Worm (Caenorhabditis elegans) whole organism, young adult: ENCODE data around the gene C17H11.2.

ENCODE experiments used
- B0035.1 ChIP-seq: sonication (generic microtip); optimal IDR thresholded peaks from 2 replicates; lab custom pipeline; 2016; ENCODE audit warnings: missing genetic modification characterization, mild to moderate bottlenecking, missing compliant biosample characterization, missing genotype, missing genetic modification reagents
- B0261.1 ChIP-seq: sonication (generic microtip); optimal IDR thresholded peaks from 2 replicates; lab custom pipeline; 2016; ENCODE audit warnings: mild to moderate bottlenecking, missing genetic modification characterization, moderate library complexity, missing compliant biosample characterization
- B0336.3 ChIP-seq: fragments of 200-800 bp; sonication (Bioruptor generic); IDR thresholded peaks from 2 replicates; pipeline ENCODE4 v1.3.6; 2022; ENCODE audit warnings: missing genetic modification characterization, missing compliant biosample characterization
- D2030.7 ChIP-seq: fragments of 200-800 bp; sonication (Bioruptor generic); IDR thresholded peaks from 2 replicates; pipeline ENCODE4 v1.3.6; 2022; ENCODE audit warnings: missing genetic modification reagents, missing genetic modification characterization, missing compliant biosample characterization
- F22D6.2 ChIP-seq: sonication (generic microtip); optimal IDR thresholded peaks from 2 replicates; lab custom pipeline; 2016; ENCODE audit warnings: mild to moderate bottlenecking, missing genetic modification characterization, missing compliant biosample characterization
- Y79H2A.3 ChIP-seq: fragments of 200-800 bp; sonication (Bioruptor generic); conservative IDR thresholded peaks from 2 replicates; pipeline ENCODE4 v1.3.6; 2022; ENCODE audit warnings: missing genetic modification reagents, missing genetic modification characterization, missing compliant biosample characterization
- ama-1 ChIP-seq, 3 experiments: fragments of 150-350 bp in 1 of 3; sonication (generic microtip) in 2 of 3; optimal IDR thresholded peaks; 2 replicates each; lab custom pipeline; 2014 to 2018; ENCODE audit warnings: missing biosample characterization in 2 of 3, missing genetic modification characterization in 2 of 3, missing genetic modification reagents in 2 of 3
- atf-7 ChIP-seq: sonication (generic microtip); optimal IDR thresholded peaks from 2 replicates; lab custom pipeline; 2017; ENCODE audit warnings: mild to moderate bottlenecking, missing genetic modification characterization, missing compliant biosample characterization
- athp-1 ChIP-seq: sonication (generic microtip); optimal IDR thresholded peaks from 2 replicates; lab custom pipeline; 2017; ENCODE audit warnings: mild to moderate bottlenecking, missing genetic modification characterization, missing compliant biosample characterization
- attf-3 ChIP-seq: fragments of 200-800 bp; sonication (Bioruptor generic); conservative IDR thresholded peaks from 2 replicates; pipeline ENCODE4 v1.3.6; 2022; ENCODE audit warnings: missing genetic modification reagents, missing genetic modification characterization, missing compliant biosample characterization
- attf-6 ChIP-seq: fragments of 200-800 bp; sonication (Bioruptor generic); IDR thresholded peaks from 2 replicates; pipeline ENCODE4 v1.3.6; 2022; ENCODE audit warnings: missing genetic modification reagents, missing genetic modification characterization, missing compliant biosample characterization
- ceh-100 ChIP-seq: fragments of 200-800 bp; sonication (Bioruptor generic); IDR thresholded peaks from 2 replicates; pipeline ENCODE4 v1.3.6; 2022; ENCODE audit warnings: missing genetic modification reagents, missing genetic modification characterization, missing compliant biosample characterization
- ceh-58 ChIP-seq: fragments of 200-800 bp; sonication (Bioruptor generic); IDR thresholded peaks from 2 replicates; pipeline ENCODE4 v1.3.6; 2022; ENCODE audit warnings: missing genetic modification characterization, missing compliant biosample characterization
- ceh-91 ChIP-seq: fragments of 200-800 bp; sonication (Bioruptor generic); IDR thresholded peaks from 2 replicates; pipeline ENCODE4 v1.3.6; 2022; ENCODE audit warnings: missing genetic modification reagents, missing genetic modification characterization, missing compliant biosample characterization
- die-1 ChIP-seq: sonication (generic microtip); optimal IDR thresholded peaks from 2 replicates; lab custom pipeline; 2016; ENCODE audit warnings: missing genotype, mild to moderate bottlenecking, missing genetic modification characterization, missing compliant biosample characterization
- efl-1 ChIP-seq: fragments of 150-350 bp; optimal IDR thresholded peaks from 2 replicates; lab custom pipeline; 2014; ENCODE audit warnings: missing biosample characterization, missing genetic modification reagents, missing genetic modification characterization
- fkh-3 ChIP-seq: sonication (generic microtip); optimal IDR thresholded peaks from 2 replicates; lab custom pipeline; 2016; ENCODE audit warnings: mild to moderate bottlenecking, missing genetic modification characterization, missing compliant biosample characterization
- hmg-1.2 ChIP-seq: fragments of 200-800 bp; sonication (Bioruptor generic); IDR thresholded peaks from 2 replicates; pipeline ENCODE4 v1.3.6; 2022; ENCODE audit warnings: missing genetic modification reagents, missing genetic modification characterization, missing compliant biosample characterization
- hrde-1 ChIP-seq: sonication (generic microtip); optimal IDR thresholded peaks from 2 replicates; lab custom pipeline; 2016; ENCODE audit warnings: missing genetic modification characterization, mild to moderate bottlenecking, missing compliant biosample characterization, moderate library complexity, missing genotype, missing genetic modification reagents, borderline replicate concordance
- lin-26 ChIP-seq: fragments of 200-800 bp; sonication (Bioruptor generic); IDR thresholded peaks from 2 replicates; pipeline ENCODE4 v1.3.6; 2022; ENCODE audit warnings: missing genetic modification reagents, missing genetic modification characterization, missing compliant biosample characterization
- lsl-1 ChIP-seq: fragments of 200-800 bp; sonication (Bioruptor generic); optimal IDR thresholded peaks from 2 replicates; lab custom pipeline; 2018; ENCODE audit warnings: mild to moderate bottlenecking, missing genetic modification characterization, moderate library complexity, missing compliant biosample characterization
- madf-10 ChIP-seq: sonication (generic microtip); optimal IDR thresholded peaks from 2 replicates; lab custom pipeline; 2016; ENCODE audit warnings: mild to moderate bottlenecking, missing genetic modification characterization, missing compliant biosample characterization
- madf-6 ChIP-seq: fragments of 200-800 bp; sonication (Bioruptor generic); IDR thresholded peaks from 2 replicates; pipeline ENCODE4 v1.3.6; 2022; ENCODE audit warnings: missing genetic modification reagents, missing genetic modification characterization, missing compliant biosample characterization
- nfyb-1 ChIP-seq: fragments of 200-800 bp; sonication (Bioruptor generic); IDR thresholded peaks from 2 replicates; pipeline ENCODE4 v1.3.6; 2022; ENCODE audit warnings: missing genetic modification reagents, missing genetic modification characterization, missing compliant biosample characterization
- nhr-179 ChIP-seq: sonication (generic microtip); optimal IDR thresholded peaks from 2 replicates; lab custom pipeline; 2016; ENCODE audit warnings: mild to moderate bottlenecking, missing genetic modification characterization, missing compliant biosample characterization
- nhr-27 ChIP-seq: fragments of 200-800 bp; sonication (Bioruptor generic); optimal IDR thresholded peaks from 2 replicates; lab custom pipeline; 2018; ENCODE audit warnings: mild to moderate bottlenecking, missing genetic modification characterization, moderate library complexity, missing compliant biosample characterization
- pbrm-1 ChIP-seq: fragments of 200-800 bp; sonication (Bioruptor generic); IDR thresholded peaks from 2 replicates; pipeline ENCODE4 v1.3.6; 2022; ENCODE audit warnings: missing genetic modification reagents, missing genetic modification characterization, missing compliant biosample characterization
- repo-1 ChIP-seq: sonication (generic microtip); optimal IDR thresholded peaks from 2 replicates; lab custom pipeline; 2017; ENCODE audit warnings: mild to moderate bottlenecking, missing genetic modification characterization, missing compliant biosample characterization
- zim-3 ChIP-seq: sonication (generic microtip); optimal IDR thresholded peaks from 2 replicates; lab custom pipeline; 2017; ENCODE audit warnings: mild to moderate bottlenecking, missing genetic modification characterization, moderate library complexity, missing compliant biosample characterization
- ztf-18 ChIP-seq: sonication (generic microtip); optimal IDR thresholded peaks from 2 replicates; lab custom pipeline; 2016; ENCODE audit warnings: missing genotype, mild to moderate bottlenecking, missing genetic modification characterization, missing compliant biosample characterization
- ztf-22 ChIP-seq: fragments of 200-800 bp; sonication (Bioruptor generic); optimal IDR thresholded peaks from 2 replicates; lab custom pipeline; 2018; ENCODE audit warnings: mild to moderate bottlenecking, missing genetic modification characterization, moderate library complexity, missing compliant biosample characterization
- ztf-3 ChIP-seq: fragments of 200-800 bp; sonication (Bioruptor generic); optimal IDR thresholded peaks from 2 replicates; lab custom pipeline; 2018; ENCODE audit warnings: mild to moderate bottlenecking, missing genetic modification characterization, missing compliant biosample characterization

The C17H11.2 gene

DNA sequence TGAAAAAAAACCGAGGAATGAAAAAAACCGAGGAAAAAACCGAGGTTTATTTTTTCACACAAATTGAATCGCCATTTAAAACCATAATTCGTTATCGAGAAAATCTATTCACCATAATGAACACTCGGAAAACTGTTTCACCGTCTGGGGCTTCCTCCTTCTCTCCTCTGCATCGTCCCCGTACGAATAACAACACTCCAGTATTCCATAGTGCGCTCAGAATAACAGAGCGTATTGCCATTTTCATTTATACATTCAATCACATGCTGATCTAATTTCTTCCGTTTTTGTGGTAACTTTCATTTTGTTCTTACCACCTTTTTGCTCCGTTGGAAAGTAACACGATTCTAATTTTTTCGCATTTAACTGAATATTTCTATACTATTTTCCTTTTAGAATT lies at the start of gene C17H11.2:
TSS of gene C17H11.2 (plus strand) at position 397 of the 400 bp plus-strand sequence.
- TF ChIP-seq hmg-1.2 (GFP tag; lab: Robert Waterston, UW) (peak; percentile 23; the same call in 1 of the 2 replicates), attf-3 (GFP tag; lab: Robert Waterston, UW) (peak; percentile 69), lsl-1 (GFP tag; lab: Kevin White, UChicago) (no peak), lin-26 (GFP tag; lab: Robert Waterston, UW) (no peak)

DNA sequence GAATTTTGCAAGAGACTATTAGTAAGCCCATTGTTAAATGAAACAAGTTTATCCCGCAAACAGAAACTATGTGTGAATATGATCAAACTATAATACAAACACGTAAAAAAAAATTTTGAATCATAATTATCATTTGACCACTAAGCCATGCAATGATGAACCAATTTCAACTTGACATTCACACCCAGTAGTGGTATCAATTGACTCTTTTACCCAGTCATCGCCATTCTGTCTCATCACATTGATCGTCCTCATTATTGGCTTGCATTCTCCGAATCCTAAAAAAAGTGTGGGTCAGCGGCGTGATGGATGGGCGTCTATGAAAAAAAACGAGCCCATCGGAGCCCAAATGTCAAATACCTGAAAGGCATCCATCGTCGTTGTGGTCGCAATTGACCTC lies 49.4 kb upstream of the C17H11.2 start:
- TF ChIP-seq hrde-1 (tag; lab: Kevin White, UChicago) (no peak), ztf-3 (GFP tag; lab: Kevin White, UChicago) (no peak), ceh-58 (no peak), ceh-100 (GFP tag; lab: Robert Waterston, UW) (no peak), zim-3 (no peak), madf-10 (tag; lab: Kevin White, UChicago) (no peak)
- TF ChIP-seq, all 124 proteins: peak for 0

DNA sequence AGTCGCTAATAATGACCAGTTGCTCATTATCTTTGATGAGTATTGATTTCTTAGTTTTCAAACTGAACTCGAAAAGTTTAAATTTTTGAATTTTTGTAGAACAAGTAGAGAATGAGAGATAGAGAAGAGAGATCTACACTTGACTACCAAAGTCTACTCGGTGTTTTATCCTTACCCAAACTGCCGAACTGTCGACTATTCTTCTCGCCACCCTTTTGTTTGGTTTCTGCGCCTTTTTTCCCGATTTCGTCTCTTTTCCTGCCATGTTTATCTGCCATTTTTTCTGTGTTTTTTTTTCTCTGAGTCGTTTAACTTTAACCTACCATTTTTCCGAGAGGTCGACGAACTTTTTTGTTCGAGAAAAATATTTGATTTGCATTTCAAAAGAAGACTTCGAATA lies 46.5 kb upstream of the C17H11.2 start, which contains the start of gene C02B8.12:
TSS of gene C02B8.12 (minus strand) at position 175 of the 400 bp plus-strand sequence.
- TF ChIP-seq hrde-1 (tag; lab: Kevin White, UChicago): no peak
- no peak for TF ChIP-seq nhr-179 (tag; lab: Kevin White, UChicago)
- no peak for TF ChIP-seq nhr-27 (tag; lab: Kevin White, UChicago)
- no peak for TF ChIP-seq ztf-22 (GFP tag; lab: Kevin White, UChicago)
- TF ChIP-seq B0261.1 (tag; lab: Kevin White, UChicago): no peak
- no peak for TF ChIP-seq nfyb-1 (GFP tag; lab: Robert Waterston, UW)

DNA sequence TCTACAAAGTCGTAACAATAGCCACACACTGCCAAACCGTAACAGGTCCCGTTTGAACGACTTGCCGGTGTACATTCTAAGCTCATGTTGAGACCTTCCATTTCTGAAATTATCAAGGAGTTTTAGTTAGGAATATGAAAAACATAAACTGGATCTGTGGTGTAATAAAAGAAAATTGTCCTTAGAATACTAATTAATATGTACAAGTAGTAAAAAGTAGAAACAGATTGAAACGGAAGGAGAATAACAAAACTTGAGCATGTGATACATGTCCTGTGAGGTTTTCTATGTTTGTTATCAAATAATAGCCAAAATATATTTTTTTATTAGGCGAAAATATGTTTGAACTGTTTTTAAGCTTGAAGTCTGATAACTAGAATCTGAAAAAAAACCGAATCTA lies 40.2 kb upstream of the C17H11.2 start, which contains the start of gene frpr-1:
TSS of gene frpr-1 (minus strand) at position 101 of the 400 bp plus-strand sequence.
- TF ChIP-seq pbrm-1 (GFP tag; lab: Robert Waterston, UW) (no peak), ceh-91 (GFP tag; lab: Robert Waterston, UW) (no peak), attf-6 (GFP tag; lab: Robert Waterston, UW) (no peak), madf-6 (GFP tag; lab: Robert Waterston, UW) (no peak), zim-3 (no peak), fkh-3 (no peak), B0035.1 (tag; lab: Kevin White, UChicago) (no peak), nhr-27 (tag; lab: Kevin White, UChicago) (no peak), athp-1 (tag; lab: Kevin White, UChicago) (no peak), B0336.3 (no peak), F22D6.2 (tag; lab: Kevin White, UChicago) (no peak), die-1 (tag; lab: Kevin White, UChicago) (no peak), repo-1 (tag; lab: Kevin White, UChicago) (no peak), atf-7 (tag; lab: Kevin White, UChicago) (no peak), ztf-18 (tag; lab: Kevin White, UChicago) (no peak), ceh-100 (GFP tag; lab: Robert Waterston, UW) (no peak), D2030.7 (GFP tag; lab: Robert Waterston, UW) (no peak), efl-1 (no peak), ama-1 (optimal IDR thresholded peaks at IDR 0.05; lab: Kevin White, UChicago) (no peak), ama-1 (GFP tag; optimal IDR thresholded peaks at IDR 0.05; lab: Kevin White, UChicago) (no peak), Y79H2A.3 (GFP tag; lab: Robert Waterston, UW) (no peak)
- TF ChIP-seq, all 124 proteins: peak for 0
